Worm (Caenorhabditis elegans) whole organism, L4/young adult: ENCODE data around the gene erp-44.2.

Source experiments
- W03F9.2 ChIP-seq: fragments of 150-350 bp; optimal IDR thresholded peaks from 2 replicates; lab custom pipeline; 2014; ENCODE audit warnings: missing biosample characterization, missing genetic modification characterization
- him-1 ChIP-seq: sonication (generic microtip); optimal IDR thresholded peaks from 2 replicates; lab custom pipeline; 2016; ENCODE audit warnings: missing genotype, missing genetic modification reagents, missing genetic modification characterization, missing compliant biosample characterization

- TF ChIP-seq him-1 (tag; lab: Kevin White, UChicago) (no peak), W03F9.2 (tag; lab: Kevin White, UChicago) (no peak)
Observed at ce11 chrIV:7877781-7878180, 43.3 kb upstream of the erp-44.2 start, which contains the start of gene kin-26.
